Worm (Caenorhabditis elegans): ENCODE results near the gene srsx-26.

Gene srsx-26

ce11 chrV:10148352-10148751 is at the start of gene srsx-26:
Gene srsx-26 (plus strand): TSS chrV:10148652.
- TF ChIP-seq ceh-8 (GFP tag; optimal IDR thresholded peaks at IDR 0.05) (peak; percentile 51), fkh-8 (tag; optimal IDR thresholded peaks at IDR 0.05) (peak; percentile 56), ceh-90 (tag; optimal IDR thresholded peaks at IDR 0.05) (peak; percentile 14), elt-2 (tag; optimal IDR thresholded peaks at IDR 0.05) (no peak), mdl-1 (tag; optimal IDR thresholded peaks at IDR 0.05) (no peak), nhr-71 (tag; optimal IDR thresholded peaks at IDR 0.05) (peak; percentile 30), sox-4 (tag; optimal IDR thresholded peaks at IDR 0.05) (no peak), nhr-47 (tag; optimal IDR thresholded peaks at IDR 0.05) (peak; percentile 37), lin-15B (tag; optimal IDR thresholded peaks at IDR 0.05) (no peak)

- TF ChIP-seq C34B4.2 (tag; optimal IDR thresholded peaks at IDR 0.05), result no peak
- no peak for TF ChIP-seq lin-35 (GFP tag; optimal IDR thresholded peaks at IDR 0.05)
- no peak for TF ChIP-seq alr-1 (tag; optimal IDR thresholded peaks at IDR 0.05; ENCODE audit: borderline replicate concordance)
Measured at ce11 chrV:10101916-10102315, 46.5 kb upstream of the srsx-26 start, which contains the start of gene C08B6.14. Gene C08B6.14 (minus strand): TSS chrV:10102016.

ce11 chrV:10103811-10104210 is 44.6 kb upstream of the srsx-26 start:
- TF ChIP-seq zag-1 (tag; optimal IDR thresholded peaks at IDR 0.05) (no peak), elt-2 (tag; optimal IDR thresholded peaks at IDR 0.05) (peak; percentile 26)

- no peak for TF ChIP-seq nhr-28 (tag; optimal IDR thresholded peaks at IDR 0.05)
- TF ChIP-seq elt-2 (tag; optimal IDR thresholded peaks at IDR 0.05), result peak; percentile 53
Measured at ce11 chrV:10104785-10105310, 43.6 kb upstream of the srsx-26 start, which contains the start of gene ugt-17. Gene ugt-17 (minus strand): TSS chrV:10104964.

- TF ChIP-seq hpl-2 (GFP tag; optimal IDR thresholded peaks at IDR 0.05), result no peak
- TF ChIP-seq nhr-77 (tag; optimal IDR thresholded peaks at IDR 0.05), result no peak
- TF ChIP-seq ceh-63 (GFP tag; optimal IDR thresholded peaks at IDR 0.05), result no peak
- TF ChIP-seq lsy-2 (tag; optimal IDR thresholded peaks at IDR 0.05), result no peak
- TF ChIP-seq grh-1 (GFP tag; IDR thresholded peaks at IDR 0.05), result no peak
- TF ChIP-seq lin-35 (GFP tag; optimal IDR thresholded peaks at IDR 0.05), result no peak
- TF ChIP-seq unc-30 (tag; optimal IDR thresholded peaks at IDR 0.05), result no peak
- no peak for TF ChIP-seq swsn-7 (tag; optimal IDR thresholded peaks at IDR 0.05)
- no peak for TF ChIP-seq ces-1 (GFP tag; optimal IDR thresholded peaks at IDR 0.05)
Measured at ce11 chrV:10105412-10105811, 43.0 kb upstream of the srsx-26 start, which contains the start of gene C08B6.2. Gene C08B6.2 (plus strand): TSS chrV:10105712.

- no peak for TF ChIP-seq pax-3 (tag; optimal IDR thresholded peaks at IDR 0.05)
- no peak for TF ChIP-seq skn-1 (tag; optimal IDR thresholded peaks at IDR 0.05)
- no peak for TF ChIP-seq nhr-20 (tag; optimal IDR thresholded peaks at IDR 0.05)
- no peak for TF ChIP-seq aha-1 (tag; optimal IDR thresholded peaks at IDR 0.05)
- no peak for TF ChIP-seq efl-1 (optimal IDR thresholded peaks at IDR 0.05)
- TF ChIP-seq efl-1 (GFP tag; optimal IDR thresholded peaks at IDR 0.05 in 1 of 2), result no peak
- TF ChIP-seq aly-2 (tag; optimal IDR thresholded peaks at IDR 0.05), result no peak
- TF ChIP-seq unc-98 (GFP tag; IDR thresholded peaks at IDR 0.05), result no peak
Measured at ce11 chrV:10107309-10107708, 41.1 kb upstream of the srsx-26 start, which contains the start of gene C08B6.11. Gene C08B6.11 (plus strand): TSS chrV:10107609.

- TF ChIP-seq snpc-4 (tag; optimal IDR thresholded peaks at IDR 0.05) (no peak), nhr-11 (tag; optimal IDR thresholded peaks at IDR 0.05) (no peak), fkh-8 (tag; optimal IDR thresholded peaks at IDR 0.05) (no peak), hpl-2 (GFP tag; optimal IDR thresholded peaks at IDR 0.05) (no peak), ces-1 (GFP tag; optimal IDR thresholded peaks at IDR 0.05) (no peak), nhr-20 (tag; optimal IDR thresholded peaks at IDR 0.05) (no peak), skn-1 (tag; optimal IDR thresholded peaks at IDR 0.05) (no peak)
Measured at ce11 chrV:10111129-10111528, 37.3 kb upstream of the srsx-26 start.
